Fruit fly (Drosophila melanogaster): ENCODE measurements around the gene CG9515.

The CG9515 gene

dm6 chr2L:8958046-8958497 is 15.0 kb upstream of the CG9515 start:
- TF ChIP-seq caup (GFP tag; optimal IDR thresholded peaks at IDR 0.05; ENCODE audit: severe bottlenecking) (peak; percentile 88), HmgD (GFP tag; optimal IDR thresholded peaks at IDR 0.05) (peak; percentile 83), vfl (GFP tag; optimal IDR thresholded peaks at IDR 0.05) (peak; percentile 75), ac (GFP tag; optimal IDR thresholded peaks at IDR 0.05) (peak; percentile 89), Mes4 (GFP tag; optimal IDR thresholded peaks at IDR 0.05) (peak; percentile 90), bsh (GFP tag; optimal IDR thresholded peaks at IDR 0.05) (peak; percentile 69 to 98), pho (GFP tag; optimal IDR thresholded peaks at IDR 0.05) (peak; percentile 92), Hmr (GFP tag; optimal IDR thresholded peaks at IDR 0.05) (peak; percentile 93), Jarid2 (GFP tag; optimal IDR thresholded peaks at IDR 0.05) (peak; percentile 63), Dll (GFP tag; IDR thresholded peaks at IDR 0.05; ENCODE audit: partially characterized antibody) (0 out of 4 replicates have a peak, but pooled peaks have one; percentile 19), Drgx (GFP tag; IDR thresholded peaks at IDR 0.05) (peak; percentile 97), CG1832 (GFP tag; optimal IDR thresholded peaks at IDR 0.05) (no peak), tna (GFP tag; IDR thresholded peaks at IDR 0.05; ENCODE audit: partially characterized antibody) (no peak; the same call in 1 of the 2 replicates), seq (GFP tag; IDR thresholded peaks at IDR 0.05) (peak; percentile 99), nmo (GFP tag; optimal IDR thresholded peaks at IDR 0.05) (peak; percentile 94), vnd (GFP tag; IDR thresholded peaks at IDR 0.05; ENCODE audit: partially characterized antibody) (no peak), ssp (GFP tag; IDR thresholded peaks at IDR 0.05) (peak; percentile 92), Ptx1 (GFP tag; IDR thresholded peaks at IDR 0.05) (peak; percentile 99), MBD-R2 (GFP tag; IDR thresholded peaks at IDR 0.05) (peak; percentile 95), Lpt (GFP tag; optimal IDR thresholded peaks at IDR 0.05) (no peak), B-H1 (GFP tag; IDR thresholded peaks at IDR 0.05) (peak; percentile 98), CG31224 (GFP tag; IDR thresholded peaks at IDR 0.05) (peak; percentile 91), CG12769 (tag; optimal IDR thresholded peaks at IDR 0.05) (peak; percentile 88), Adf1 (GFP tag; IDR thresholded peaks at IDR 0.05) (peak; percentile 79), C15 (GFP tag; IDR thresholded peaks at IDR 0.05) (peak; percentile 91), CG2712 (tag; optimal IDR thresholded peaks at IDR 0.05) (peak; percentile 98), CG6689 (GFP tag; IDR thresholded peaks at IDR 0.05) (peak; percentile 98), slbo (GFP tag; IDR thresholded peaks at IDR 0.05) (peak; percentile 98), CrebB (tag; optimal IDR thresholded peaks at IDR 0.05) (peak; percentile 85), CG9876 (GFP tag; optimal IDR thresholded peaks at IDR 0.05) (peak; percentile 80), Myb (GFP tag; optimal IDR thresholded peaks at IDR 0.05) (peak; percentile 66), CG4424 (GFP tag; optimal IDR thresholded peaks at IDR 0.05) (peak; percentile 94), ewg (GFP tag; optimal IDR thresholded peaks at IDR 0.05) (peak; percentile 81), CG7372 (GFP tag; IDR thresholded peaks at IDR 0.05) (peak; percentile 91), CG2129 (GFP tag; IDR thresholded peaks at IDR 0.05; ENCODE audit: partially characterized antibody) (no peak), CG11696 (GFP tag; IDR thresholded peaks at IDR 0.05) (peak; percentile 92), CG9609 (GFP tag; optimal IDR thresholded peaks at IDR 0.05) (peak; percentile 86), CG6791 (GFP tag; IDR thresholded peaks at IDR 0.05; ENCODE audit: partially characterized antibody) (no peak; the same call in 2 of the 3 replicates), CG11723 (GFP tag; optimal IDR thresholded peaks at IDR 0.05) (peak; percentile 78), az2 (GFP tag; optimal IDR thresholded peaks at IDR 0.05) (peak; percentile 98), toy (GFP tag; IDR thresholded peaks at IDR 0.05) (peak; percentile 91), insv (GFP tag; optimal IDR thresholded peaks at IDR 0.05) (peak in 1 of 2 experiments; percentile 46), cg (GFP tag; optimal IDR thresholded peaks at IDR 0.05) (no peak), salm (tag; optimal IDR thresholded peaks at IDR 0.05) (peak; percentile 81), bowl (GFP tag; IDR thresholded peaks at IDR 0.05) (peak; percentile 97), unpg (GFP tag; optimal IDR thresholded peaks at IDR 0.05) (peak; percentile 95), schlank (tag; optimal IDR thresholded peaks at IDR 0.05) (peak; percentile 75), pnt (GFP tag; optimal IDR thresholded peaks at IDR 0.05) (peak; percentile 96), CG1024 (GFP tag; IDR thresholded peaks at IDR 0.05) (peak; percentile 94), ftz-f1 (GFP tag; optimal IDR thresholded peaks at IDR 0.05) (peak; percentile 59)
